Worm (Caenorhabditis elegans): ENCODE results near the gene cdd-2.

ce11 chrIV:7512617-7513233 lies 35.0 kb downstream of the cdd-2 start, which contains the start of the genes plc-4 and R05G6.4:
- TF ChIP-seq nhr-25 (tag; optimal IDR thresholded peaks at IDR 0.05) (no peak), unc-62 (GFP tag; optimal IDR thresholded peaks at IDR 0.05) (no peak), nhr-43 (tag; optimal IDR thresholded peaks at IDR 0.05; ENCODE audit: poor library complexity, severe bottlenecking) (no peak), ztf-4 (tag; optimal IDR thresholded peaks at IDR 0.05) (no peak), ceh-82 (tag; optimal IDR thresholded peaks at IDR 0.05) (no peak), jun-1 (tag; optimal IDR thresholded peaks at IDR 0.05) (no peak), zag-1 (tag; optimal IDR thresholded peaks at IDR 0.05) (no peak)

Data from whole organism, L3 larva.